Fruit fly (Drosophila melanogaster) whole organism, embryonic: Measurements from ENCODE around the gene CG17744.

Experiments used
- Aef1 ChIP-seq: fragments of 200-800 bp; sonication (Bioruptor generic); IDR thresholded peaks from 3 replicates; pipeline ENCODE4 v1.3.6; 2022; ENCODE audit warnings: missing biosample characterization, missing genetic modification characterization
- Antp ChIP-seq: fragments of 200-800 bp; sonication (Bioruptor generic); optimal IDR thresholded peaks from 3 replicates; lab custom pipeline; 2016; ENCODE audit warnings: missing biosample characterization, missing genetic modification characterization
- C15 ChIP-seq: fragments of 200-800 bp; sonication (Bioruptor generic); IDR thresholded peaks from 3 replicates; pipeline ENCODE4 v1.3.6; 2022; ENCODE audit warnings: missing biosample characterization, missing genetic modification characterization
- CG1024 ChIP-seq: fragments of 200-800 bp; sonication (Bioruptor generic); IDR thresholded peaks from 2 replicates; pipeline ENCODE4 v1.3.6; 2022; ENCODE audit warnings: missing biosample characterization, missing genetic modification characterization
- CG10462 ChIP-seq: fragments of 200-800 bp; sonication (Bioruptor generic); optimal IDR thresholded peaks from 2 replicates; lab custom pipeline; 2016; ENCODE audit warnings: missing biosample characterization, missing genetic modification characterization
- CG10979 ChIP-seq: fragments of 200-800 bp; sonication (Bioruptor generic); optimal IDR thresholded peaks from 2 replicates; lab custom pipeline; 2018; ENCODE audit warnings: missing biosample characterization, mild to moderate bottlenecking, missing genetic modification characterization, moderate library complexity
- CG11456 ChIP-seq: fragments of 200-800 bp; sonication (Bioruptor generic); IDR thresholded peaks from 3 replicates; pipeline ENCODE4 v1.3.6; 2022; ENCODE audit warnings: missing biosample characterization, missing genetic modification characterization
- CG11695 ChIP-seq: fragments of 200-800 bp; sonication (Bioruptor generic); IDR thresholded peaks from 3 replicates; pipeline ENCODE4 v1.3.6; 2022; ENCODE audit warnings: missing biosample characterization, missing genetic modification characterization
- CG12219 ChIP-seq: fragments of 200-800 bp; sonication (Bioruptor generic); optimal IDR thresholded peaks from 3 replicates; lab custom pipeline; 2018; ENCODE audit warnings: missing biosample characterization, mild to moderate bottlenecking, missing genetic modification characterization
- CG12744 ChIP-seq: fragments of 200-800 bp; sonication (Bioruptor generic); optimal IDR thresholded peaks from 2 replicates; lab custom pipeline; 2016; ENCODE audit warnings: missing biosample characterization, missing genetic modification characterization
- CG15011 ChIP-seq: fragments of 200-800 bp; sonication (Bioruptor generic); optimal IDR thresholded peaks from 3 replicates; lab custom pipeline; 2018; ENCODE audit warnings: missing biosample characterization, mild to moderate bottlenecking, missing genetic modification characterization
- CG15601 ChIP-seq: fragments of 200-800 bp; sonication (Bioruptor generic); optimal IDR thresholded peaks from 3 replicates; lab custom pipeline; 2019; ENCODE audit warnings: missing biosample characterization, mild to moderate bottlenecking, missing genetic modification characterization, moderate library complexity
- CG1602 ChIP-seq: fragments of 200-800 bp; sonication (Bioruptor generic); optimal IDR thresholded peaks from 3 replicates; lab custom pipeline; 2016; ENCODE audit warnings: missing biosample characterization, missing genetic modification characterization
- CG17328 ChIP-seq: fragments of 200-800 bp; sonication (Bioruptor generic); IDR thresholded peaks from 2 replicates; pipeline ENCODE4 v1.3.6; 2022; ENCODE audit warnings: missing biosample characterization, missing genetic modification characterization
- CG18476 ChIP-seq: fragments of 200-800 bp; sonication (Bioruptor generic); optimal IDR thresholded peaks from 2 replicates; lab custom pipeline; 2016; ENCODE audit warnings: missing biosample characterization, mild to moderate bottlenecking, missing genetic modification characterization
- CG2202 ChIP-seq: fragments of 200-800 bp; sonication (Bioruptor generic); optimal IDR thresholded peaks from 2 replicates; lab custom pipeline; 2018; ENCODE audit warnings: missing biosample characterization, mild to moderate bottlenecking, missing genetic modification characterization
- CG32532 ChIP-seq: fragments of 200-800 bp; sonication (Bioruptor generic); IDR thresholded peaks from 2 replicates; pipeline ENCODE4 v1.3.6; 2022; ENCODE audit warnings: missing biosample characterization, missing genetic modification characterization
- CG3726 ChIP-seq: fragments of 200-800 bp; sonication (Bioruptor generic); IDR thresholded peaks from 3 replicates; pipeline ENCODE4, ENCODE4 v1.3.6; 2022; ENCODE audit warnings: missing biosample characterization, missing genetic modification characterization
- CG6689 ChIP-seq: fragments of 200-800 bp; sonication (Bioruptor generic); IDR thresholded peaks from 2 replicates; pipeline ENCODE4 v1.3.6; 2022; ENCODE audit warnings: missing biosample characterization, missing genetic modification characterization
- CG7839 ChIP-seq: fragments of 200-800 bp; sonication (Bioruptor generic); optimal IDR thresholded peaks from 3 replicates; lab custom pipeline; 2018; ENCODE audit warnings: missing biosample characterization, mild to moderate bottlenecking, missing genetic modification characterization, moderate library complexity
- CG8290 ChIP-seq, 3 experiments: fragments of 200-800 bp; sonication (Bioruptor generic); optimal IDR thresholded peaks; 2 replicates each; lab custom pipeline; 2016 to 2019; ENCODE audit warnings: missing biosample characterization in 3 of 3, missing genetic modification characterization in 3 of 3, mild to moderate bottlenecking in 2 of 3, moderate library complexity in 1 of 3
- CG9215 ChIP-seq: fragments of 200-800 bp; sonication (Bioruptor generic); IDR thresholded peaks from 2 replicates; pipeline ENCODE4 v1.3.6; 2022; ENCODE audit warnings: missing biosample characterization, missing genetic modification characterization
- Fer2 ChIP-seq: fragments of 200-800 bp; sonication (Bioruptor generic); optimal IDR thresholded peaks from 2 replicates; lab custom pipeline; 2018; ENCODE audit warnings: missing biosample characterization, mild to moderate bottlenecking, missing genetic modification characterization, moderate library complexity
- Gug ChIP-seq: fragments of 200-800 bp; sonication (Bioruptor generic); IDR thresholded peaks from 4 replicates; pipeline ENCODE4 v1.3.6; 2022; ENCODE audit warnings: missing biosample characterization, missing genetic modification characterization
- Lim3 ChIP-seq: fragments of 200-800 bp; sonication (Bioruptor generic); IDR thresholded peaks from 2 replicates; pipeline ENCODE4 v1.3.6; 2022; ENCODE audit warnings: missing biosample characterization, missing genetic modification characterization
- Lpt ChIP-seq: fragments of >200 bp; optimal IDR thresholded peaks from 2 replicates; lab custom pipeline; 2018; ENCODE audit warnings: missing biosample characterization, missing genetic modification characterization
- Mad ChIP-seq: fragments of 200-800 bp; sonication (Bioruptor generic); optimal IDR thresholded peaks from 2 replicates; lab custom pipeline; 2016; ENCODE audit warnings: missing biosample characterization, missing genetic modification characterization
- Med ChIP-seq: fragments of 200-800 bp; sonication (Bioruptor generic); peaks from one replicate; lab custom pipeline; 2016; ENCODE audit warnings: missing biosample characterization, missing genetic modification characterization, mild to moderate bottlenecking, inconsistent platforms, moderate library complexity
- Ptx1 ChIP-seq: fragments of 200-800 bp; sonication (Bioruptor generic); IDR thresholded peaks from 2 replicates; pipeline ENCODE4 v1.3.6; 2022; ENCODE audit warnings: missing biosample characterization, missing genetic modification characterization
- Scr ChIP-seq: fragments of 200-800 bp; sonication (Bioruptor generic); IDR thresholded peaks from 2 replicates; pipeline ENCODE4 v1.3.6; 2022; ENCODE audit warnings: missing biosample characterization, missing genetic modification characterization; ENCODE audit not compliant: partially characterized antibody
- Vsx1 ChIP-seq: fragments of 200-800 bp; sonication (Bioruptor generic); optimal IDR thresholded peaks from 2 replicates; lab custom pipeline; 2017; ENCODE audit warnings: missing biosample characterization, mild to moderate bottlenecking, missing genetic modification characterization, missing genetic modification reagents
- ab ChIP-seq: fragments of 200-800 bp; sonication (Bioruptor generic); optimal IDR thresholded peaks from 2 replicates; lab custom pipeline; 2016; ENCODE audit warnings: missing biosample characterization, missing genetic modification characterization
- ac ChIP-seq: fragments of 200-800 bp; sonication (Bioruptor generic); optimal IDR thresholded peaks from 3 replicates; lab custom pipeline; 2017; ENCODE audit warnings: missing biosample characterization, mild to moderate bottlenecking, missing genetic modification characterization
- bsh ChIP-seq, 2 experiments: fragments of 200-800 bp; sonication (Bioruptor generic); optimal IDR thresholded peaks; 2 replicates each; lab custom pipeline; 2017 to 2018; ENCODE audit warnings: mild to moderate bottlenecking in 2 of 2, missing biosample characterization in 2 of 2, missing genetic modification characterization in 2 of 2, moderate library complexity in 1 of 2
- cad ChIP-seq: fragments of >200 bp; optimal IDR thresholded peaks from 2 replicates; lab custom pipeline; 2017; ENCODE audit warnings: missing biosample characterization, missing genetic modification characterization
- corto ChIP-seq: fragments of 200-800 bp; sonication (Bioruptor generic); optimal IDR thresholded peaks from 2 replicates; lab custom pipeline; 2016; ENCODE audit warnings: missing biosample characterization, mild to moderate bottlenecking, missing genetic modification characterization, moderate library complexity
- crp ChIP-seq, 2 experiments: fragments of 200-800 bp; sonication (Bioruptor generic); optimal IDR thresholded peaks; 2 replicates in 1 of 2; 3 replicates in 1 of 2; lab custom pipeline; 2017; ENCODE audit warnings: missing biosample characterization in 2 of 2, missing genetic modification characterization in 2 of 2, mild to moderate bottlenecking in 1 of 2, moderate library complexity in 1 of 2
- danr ChIP-seq: fragments of 200-800 bp; sonication (Bioruptor generic); IDR thresholded peaks from 2 replicates; pipeline ENCODE4 v1.3.6; 2022; ENCODE audit warnings: missing biosample characterization, missing genetic modification characterization
- fd3F ChIP-seq: fragments of 200-800 bp; sonication (Bioruptor generic); optimal IDR thresholded peaks from 2 replicates; lab custom pipeline; 2018; ENCODE audit warnings: missing biosample characterization, mild to moderate bottlenecking, missing genetic modification characterization, moderate library complexity
- jing ChIP-seq: fragments of 200-800 bp; sonication (Bioruptor generic); optimal IDR thresholded peaks from 2 replicates; lab custom pipeline; 2018; ENCODE audit warnings: missing biosample characterization, mild to moderate bottlenecking, missing genetic modification characterization
- nau ChIP-seq: fragments of 200-800 bp; sonication (Bioruptor generic); optimal IDR thresholded peaks from 3 replicates; lab custom pipeline; 2017; ENCODE audit warnings: missing biosample characterization, mild to moderate bottlenecking, missing genetic modification characterization, missing genetic modification reagents
- oc ChIP-seq: fragments of 200-800 bp; sonication (Bioruptor generic); optimal IDR thresholded peaks from 2 replicates; lab custom pipeline; 2018; ENCODE audit warnings: missing biosample characterization, mild to moderate bottlenecking, missing genetic modification characterization, moderate library complexity
- pfk ChIP-seq: fragments of 200-800 bp; sonication (Bioruptor generic); optimal IDR thresholded peaks from 2 replicates; lab custom pipeline; 2018; ENCODE audit warnings: missing biosample characterization, mild to moderate bottlenecking, missing genetic modification characterization, moderate library complexity
- pita ChIP-seq: fragments of 200-800 bp; sonication (Bioruptor generic); optimal IDR thresholded peaks from 2 replicates; lab custom pipeline; 2017; ENCODE audit warnings: missing biosample characterization, mild to moderate bottlenecking, missing genetic modification characterization
- pnt ChIP-seq: fragments of 200-800 bp; sonication (Bioruptor generic); optimal IDR thresholded peaks from 3 replicates; lab custom pipeline; 2016; ENCODE audit warnings: missing biosample characterization, missing genetic modification characterization
- row ChIP-seq: fragments of 200-800 bp; sonication (Bioruptor generic); IDR thresholded peaks from 3 replicates; pipeline ENCODE4 v1.3.6; 2022; ENCODE audit warnings: missing biosample characterization, missing genetic modification characterization
- sisA ChIP-seq: fragments of 200-800 bp; sonication (Bioruptor generic); IDR thresholded peaks from 2 replicates; pipeline ENCODE4 v1.3.6; 2022; ENCODE audit warnings: missing biosample characterization, missing genetic modification characterization
- stwl ChIP-seq: fragments of 200-800 bp; sonication (Bioruptor generic); optimal IDR thresholded peaks from 3 replicates; lab custom pipeline; 2018; ENCODE audit warnings: missing biosample characterization, mild to moderate bottlenecking, missing genetic modification characterization, moderate library complexity
- toy ChIP-seq: fragments of 200-800 bp; sonication (Bioruptor generic); IDR thresholded peaks from 2 replicates; pipeline ENCODE4 v1.3.6; 2022; ENCODE audit warnings: missing biosample characterization, missing genetic modification characterization
- wor ChIP-seq: fragments of 200-800 bp; sonication (Bioruptor generic); IDR thresholded peaks from 2 replicates; pipeline ENCODE4 v1.3.6; 2022; ENCODE audit warnings: missing biosample characterization, missing genetic modification characterization

Gene CG17744

DNA sequence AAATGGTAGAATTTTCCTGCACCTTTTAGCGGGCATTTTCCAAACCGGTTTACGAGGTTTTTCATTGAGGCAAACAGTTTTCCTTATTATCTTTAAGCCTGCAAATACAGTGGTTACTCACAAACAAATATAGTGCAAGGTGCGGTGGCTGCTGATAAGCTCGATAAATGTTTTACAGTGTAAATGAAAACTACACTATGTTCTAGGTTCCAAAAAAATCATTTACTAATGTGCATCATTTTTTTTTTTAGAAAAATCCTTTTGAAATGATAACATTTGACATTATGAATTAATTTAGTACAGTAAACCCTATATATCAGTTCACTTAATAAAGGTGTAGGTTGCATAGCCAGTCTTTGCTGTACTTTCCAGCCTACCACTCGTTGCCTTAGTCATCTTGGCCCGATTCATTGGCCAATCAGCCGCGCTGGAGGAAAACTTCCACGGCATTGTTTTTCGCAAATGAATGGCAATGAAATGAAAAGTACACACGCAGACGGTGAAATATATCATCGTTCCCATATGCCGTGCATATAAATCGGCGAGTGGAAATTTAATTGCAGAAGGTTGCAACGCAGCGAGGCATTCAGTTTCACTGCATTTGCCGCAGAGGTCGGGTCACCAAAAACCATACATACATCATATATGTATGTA, 48.4 kb downstream of the CG17744 start (continued):
- TF ChIP-seq CG6689 (GFP tag; lab: Robert Waterston, UW): peak; percentile 27; the same call in 1 of the 2 replicates
- TF ChIP-seq CG1024 (GFP tag; lab: Robert Waterston, UW): no peak
- TF ChIP-seq CG8290 (GFP tag; optimal IDR thresholded peaks at IDR 0.05; lab: Kevin White, UChicago): no peak
- no peak for TF ChIP-seq CG8290 (tag; optimal IDR thresholded peaks at IDR 0.05; lab: Kevin White, UChicago)
- TF ChIP-seq CG12744 (GFP tag; lab: Kevin White, UChicago): no peak
- TF ChIP-seq fd3F (GFP tag; lab: Kevin White, UChicago): no peak
- no peak for TF ChIP-seq toy
- no peak for TF ChIP-seq Lim3 (GFP tag; lab: Robert Waterston, UW)
- TF ChIP-seq Ptx1 (GFP tag; lab: Robert Waterston, UW): peak; percentile 47; the same call in 1 of the 2 replicates
- no peak for TF ChIP-seq CG1602 (GFP tag; lab: Kevin White, UChicago)
- no peak; the same call in 1 of the 2 replicates for TF ChIP-seq sisA (GFP tag; lab: Robert Waterston, UW)
- no peak for TF ChIP-seq Vsx1 (GFP tag; lab: Kevin White, UChicago)
- TF ChIP-seq pfk (GFP tag; lab: Kevin White, UChicago): no peak
- TF ChIP-seq wor: no peak
- no peak for TF ChIP-seq oc (tag; lab: Kevin White, UChicago)
- TF ChIP-seq CG11456 (GFP tag; lab: Robert Waterston, UW): no peak
- TF ChIP-seq CG11695 (GFP tag; lab: Robert Waterston, UW): no peak
- no peak for TF ChIP-seq C15
- peak in 1 of 2 experiments; percentile 43 for TF ChIP-seq bsh (GFP tag; optimal IDR thresholded peaks at IDR 0.05; lab: Kevin White, UChicago)
- no peak for TF ChIP-seq crp (GFP tag; optimal IDR thresholded peaks at IDR 0.05; lab: Kevin White, UChicago)
- TF ChIP-seq ac (GFP tag; lab: Kevin White, UChicago): no peak
- TF ChIP-seq Scr (GFP tag; lab: Robert Waterston, UW): no peak
- no peak for TF ChIP-seq cad (GFP tag; lab: Kevin White, UChicago)
- peak; percentile 72 for TF ChIP-seq Med (GFP tag; lab: Kevin White, UChicago)
- TF ChIP-seq CG15601 (tag; lab: Kevin White, UChicago): no peak
- no peak for TF ChIP-seq Fer2 (tag; lab: Kevin White, UChicago)
- no peak for TF ChIP-seq pnt (GFP tag; lab: Kevin White, UChicago)
- peak; percentile 26 for TF ChIP-seq CG7839
- no peak for TF ChIP-seq stwl (tag; lab: Kevin White, UChicago)
- TF ChIP-seq row (GFP tag; lab: Robert Waterston, UW): peak; percentile 54
- TF ChIP-seq Gug: no peak
- TF ChIP-seq danr (GFP tag; lab: Robert Waterston, UW): no peak
- 0 out of 2 replicates have a peak, but pooled peaks have one; percentile 21 for TF ChIP-seq CG32532
- no peak for TF ChIP-seq CG10979 (tag; lab: Kevin White, UChicago)
- TF ChIP-seq Lpt (GFP tag; lab: Kevin White, UChicago): no peak
- TF ChIP-seq CG17328 (GFP tag; lab: Robert Waterston, UW): peak; percentile 14; the same call in 1 of the 2 replicates
- TF ChIP-seq Mad (GFP tag; lab: Kevin White, UChicago): no peak
- TF ChIP-seq CG9215 (GFP tag; lab: Robert Waterston, UW): no peak
- TF ChIP-seq CG10462: no peak
- TF ChIP-seq CG12219 (GFP tag; lab: Kevin White, UChicago): no peak
- TF ChIP-seq nau (GFP tag; lab: Kevin White, UChicago): no peak
- TF ChIP-seq corto (GFP tag; lab: Kevin White, UChicago): no peak
- TF ChIP-seq CG15011 (GFP tag; lab: Kevin White, UChicago): no peak
- no peak for TF ChIP-seq pita (GFP tag; lab: Kevin White, UChicago)
- no peak for TF ChIP-seq CG2202
- no peak for TF ChIP-seq Aef1 (GFP tag; lab: Robert Waterston, UW)
- no peak for TF ChIP-seq CG18476 (GFP tag; lab: Kevin White, UChicago)
- TF ChIP-seq CG3726 (GFP tag; lab: Robert Waterston, UW): no peak
- no peak for TF ChIP-seq jing
- no peak for TF ChIP-seq ab (GFP tag; lab: Kevin White, UChicago)
- TF ChIP-seq Antp (GFP tag; lab: Kevin White, UChicago): no peak
